Fruit fly (Drosophila melanogaster) whole organism, embryonic: ENCODE results near the gene bark.

Experiments used
- CG10147 ChIP-seq: fragments of 200-800 bp; sonication (Bioruptor generic); optimal IDR thresholded peaks from 2 replicates; lab custom pipeline; 2019; ENCODE audit warnings: missing biosample characterization, mild to moderate bottlenecking, missing genetic modification characterization, moderate library complexity
- CG10209 ChIP-seq: fragments of 200-800 bp; sonication (Bioruptor generic); optimal IDR thresholded peaks from 3 replicates; lab custom pipeline; 2017; ENCODE audit warnings: missing biosample characterization, mild to moderate bottlenecking, missing genetic modification characterization, missing genetic modification reagents
- CG10366 ChIP-seq: fragments of 200-800 bp; sonication (Bioruptor generic); IDR thresholded peaks from 2 replicates; pipeline ENCODE4 v1.3.6; 2022; ENCODE audit warnings: missing biosample characterization, missing genetic modification characterization
- CG11247 ChIP-seq: fragments of 200-800 bp; sonication (Bioruptor generic); IDR thresholded peaks from 2 replicates; pipeline ENCODE4 v1.3.6; 2022; ENCODE audit warnings: missing biosample characterization, missing genetic modification characterization
- CG11695 ChIP-seq: fragments of 200-800 bp; sonication (Bioruptor generic); IDR thresholded peaks from 3 replicates; pipeline ENCODE4 v1.3.6; 2022; ENCODE audit warnings: missing biosample characterization, missing genetic modification characterization
- CG12659 ChIP-seq: fragments of 200-800 bp; sonication (Bioruptor generic); optimal IDR thresholded peaks from 3 replicates; lab custom pipeline; 2017; ENCODE audit warnings: mild to moderate bottlenecking, missing biosample characterization, missing genetic modification reagents, missing genetic modification characterization
- CG13287 ChIP-seq: fragments of 200-800 bp; sonication (Bioruptor generic); IDR thresholded peaks from 2 replicates; pipeline ENCODE4 v1.3.6; 2022; ENCODE audit warnings: missing biosample characterization, missing genetic modification characterization; ENCODE audit not compliant: partially characterized antibody
- CG13296 ChIP-seq: fragments of 200-800 bp; sonication (Bioruptor generic); optimal IDR thresholded peaks from 3 replicates; lab custom pipeline; 2018; ENCODE audit warnings: missing biosample characterization, mild to moderate bottlenecking, missing genetic modification characterization
- CG14965 ChIP-seq: fragments of 200-800 bp; sonication (Bioruptor generic); optimal IDR thresholded peaks from 2 replicates; lab custom pipeline; 2016; ENCODE audit warnings: missing biosample characterization, missing genetic modification characterization, borderline replicate concordance
- CG15514 ChIP-seq: fragments of 200-800 bp; sonication (Bioruptor generic); optimal IDR thresholded peaks from 3 replicates; lab custom pipeline; 2017; ENCODE audit warnings: missing biosample characterization, missing genetic modification characterization, mild to moderate bottlenecking, moderate library complexity, missing genetic modification reagents
- CG1647 ChIP-seq: fragments of 200-800 bp; sonication (Bioruptor generic); optimal IDR thresholded peaks from 3 replicates; lab custom pipeline; 2016; ENCODE audit warnings: missing biosample characterization, missing genetic modification characterization
- CG18764 ChIP-seq: fragments of 200-800 bp; sonication (Bioruptor generic); optimal IDR thresholded peaks from 3 replicates; lab custom pipeline; 2016; ENCODE audit warnings: missing biosample characterization, missing genetic modification characterization
- CG2120 ChIP-seq: fragments of 200-800 bp; sonication (Bioruptor generic); optimal IDR thresholded peaks from 3 replicates; lab custom pipeline; 2016; ENCODE audit warnings: missing biosample characterization, missing genetic modification characterization
- CG2202 ChIP-seq: fragments of 200-800 bp; sonication (Bioruptor generic); optimal IDR thresholded peaks from 2 replicates; lab custom pipeline; 2018; ENCODE audit warnings: missing biosample characterization, mild to moderate bottlenecking, missing genetic modification characterization
- CG30403 ChIP-seq: fragments of 200-800 bp; sonication (Bioruptor generic); optimal IDR thresholded peaks from 3 replicates; lab custom pipeline; 2016; ENCODE audit warnings: missing biosample characterization, missing genetic modification characterization
- CG31224 ChIP-seq: fragments of 200-800 bp; sonication (Bioruptor generic); IDR thresholded peaks from 2 replicates; pipeline ENCODE4 v1.3.6; 2022; ENCODE audit warnings: missing biosample characterization, missing genetic modification characterization
- CG32772 ChIP-seq: fragments of 200-800 bp; sonication (Bioruptor generic); IDR thresholded peaks from 2 replicates; pipeline ENCODE4 v1.3.6; 2022; ENCODE audit warnings: missing biosample characterization, missing genetic modification characterization
- CG34422 ChIP-seq: fragments of 200-800 bp; sonication (Bioruptor generic); IDR thresholded peaks from 3 replicates; pipeline ENCODE4 v1.3.6; 2022; ENCODE audit warnings: missing biosample characterization, missing genetic modification characterization
- CG3838 ChIP-seq: fragments of 200-800 bp; sonication (Bioruptor generic); optimal IDR thresholded peaks from 3 replicates; lab custom pipeline; 2016; ENCODE audit warnings: missing biosample characterization, missing genetic modification characterization
- CG4730 ChIP-seq: fragments of 200-800 bp; sonication (Bioruptor generic); IDR thresholded peaks from 2 replicates; pipeline ENCODE4 v1.3.6; 2022; ENCODE audit warnings: missing biosample characterization, missing genetic modification characterization
- CG6175 ChIP-seq: fragments of 200-800 bp; sonication (Bioruptor generic); IDR thresholded peaks from 3 replicates; pipeline ENCODE4 v1.3.6; 2022; ENCODE audit warnings: missing biosample characterization, missing genetic modification characterization
- CG6854 ChIP-seq: fragments of 200-800 bp; sonication (Bioruptor generic); optimal IDR thresholded peaks from 3 replicates; lab custom pipeline; 2017; ENCODE audit warnings: missing biosample characterization, mild to moderate bottlenecking, missing genetic modification characterization
- CG7372 ChIP-seq: fragments of 200-800 bp; sonication (Bioruptor generic); IDR thresholded peaks from 2 replicates; pipeline ENCODE4 v1.3.6; 2022; ENCODE audit warnings: missing biosample characterization, missing genetic modification characterization
- CG8478 ChIP-seq: fragments of >200 bp; optimal IDR thresholded peaks from 2 replicates; lab custom pipeline; 2018
- CG8924 ChIP-seq: fragments of 200-800 bp; optimal IDR thresholded peaks from 3 replicates; lab custom pipeline; 2019; ENCODE audit warnings: missing biosample characterization, mild to moderate bottlenecking, missing genetic modification characterization, moderate library complexity
- D19A ChIP-seq: fragments of 200-800 bp; optimal IDR thresholded peaks from 3 replicates; lab custom pipeline; 2019; ENCODE audit warnings: missing biosample characterization, mild to moderate bottlenecking, missing genetic modification characterization, moderate library complexity
- D19B ChIP-seq: fragments of 200-800 bp; sonication (Bioruptor generic); optimal IDR thresholded peaks from 2 replicates; lab custom pipeline; 2017; ENCODE audit warnings: missing biosample characterization, mild to moderate bottlenecking, missing genetic modification characterization
- Ets97D ChIP-seq: fragments of 200-800 bp; sonication (Bioruptor generic); optimal IDR thresholded peaks from 3 replicates; lab custom pipeline; 2016; ENCODE audit warnings: missing biosample characterization, missing genetic modification characterization
- HLH3B ChIP-seq: fragments of 200-800 bp; sonication (Bioruptor generic); IDR thresholded peaks from 2 replicates; pipeline ENCODE4 v1.3.6; 2022; ENCODE audit warnings: missing biosample characterization, missing genetic modification characterization
- HLH4C ChIP-seq: fragments of 200-800 bp; sonication (Bioruptor generic); IDR thresholded peaks from 3 replicates; pipeline ENCODE4 v1.3.6; 2022; ENCODE audit warnings: missing biosample characterization, missing genetic modification characterization; ENCODE audit not compliant: partially characterized antibody
- Hand ChIP-seq: fragments of 200-800 bp; sonication (Bioruptor generic); optimal IDR thresholded peaks from 2 replicates; lab custom pipeline; 2017; ENCODE audit warnings: mild to moderate bottlenecking, missing biosample characterization, missing genetic modification reagents, missing genetic modification characterization
- Hr51 ChIP-seq, 2 experiments: fragments of 200-800 bp; sonication (Bioruptor generic); optimal IDR thresholded peaks; 2 replicates in 1 of 2; 3 replicates in 1 of 2; lab custom pipeline; 2016 to 2018; ENCODE audit warnings: missing biosample characterization in 2 of 2, missing genetic modification characterization in 2 of 2, mild to moderate bottlenecking in 1 of 2, moderate library complexity in 1 of 2
- Lpt ChIP-seq: fragments of >200 bp; optimal IDR thresholded peaks from 2 replicates; lab custom pipeline; 2018; ENCODE audit warnings: missing biosample characterization, missing genetic modification characterization
- Rx ChIP-seq: fragments of 200-800 bp; sonication (Bioruptor generic); IDR thresholded peaks from 2 replicates; pipeline ENCODE4 v1.3.6; 2022; ENCODE audit warnings: missing biosample characterization, missing genetic modification characterization
- Scr ChIP-seq: fragments of 200-800 bp; sonication (Bioruptor generic); IDR thresholded peaks from 2 replicates; pipeline ENCODE4 v1.3.6; 2022; ENCODE audit warnings: missing biosample characterization, missing genetic modification characterization; ENCODE audit not compliant: partially characterized antibody
- Ssrp ChIP-seq: fragments of 200-800 bp; sonication (Bioruptor generic); optimal IDR thresholded peaks from 2 replicates; lab custom pipeline; 2018; ENCODE audit warnings: missing biosample characterization, mild to moderate bottlenecking, missing genetic modification characterization, moderate library complexity
- YL-1 ChIP-seq: fragments of 200-800 bp; sonication (Bioruptor generic); optimal IDR thresholded peaks from 3 replicates; lab custom pipeline; 2017; ENCODE audit warnings: missing biosample characterization, mild to moderate bottlenecking, missing genetic modification characterization
- chif ChIP-seq, 2 experiments: fragments of 200-800 bp; sonication (Bioruptor generic); optimal IDR thresholded peaks; 3 replicates each; lab custom pipeline; 2016; ENCODE audit warnings: missing biosample characterization in 2 of 2, missing genetic modification characterization in 2 of 2
- chn ChIP-seq: fragments of 200-800 bp; sonication (Bioruptor generic); optimal IDR thresholded peaks from 2 replicates; lab custom pipeline; 2016; ENCODE audit warnings: missing biosample characterization, missing genetic modification characterization
- ci ChIP-seq: fragments of 200-800 bp; sonication (Bioruptor generic); IDR thresholded peaks from 3 replicates; pipeline ENCODE4 v1.3.6; 2022; ENCODE audit warnings: missing biosample characterization, missing genetic modification characterization
- disco-r ChIP-seq: fragments of 200-800 bp; sonication (Bioruptor generic); optimal IDR thresholded peaks from 2 replicates; lab custom pipeline; 2016; ENCODE audit warnings: missing biosample characterization, missing genetic modification characterization
- fd102C ChIP-seq: fragments of 200-800 bp; sonication (Bioruptor generic); optimal IDR thresholded peaks from 2 replicates; lab custom pipeline; 2018; ENCODE audit warnings: missing biosample characterization, mild to moderate bottlenecking, missing genetic modification characterization, moderate library complexity
- hbn ChIP-seq: fragments of 200-800 bp; sonication (Bioruptor generic); IDR thresholded peaks from 2 replicates; pipeline ENCODE4 v1.3.6; 2022; ENCODE audit warnings: missing biosample characterization, missing genetic modification characterization; ENCODE audit not compliant: partially characterized antibody
- jigr1 ChIP-seq: fragments of 200-800 bp; sonication (Bioruptor generic); IDR thresholded peaks from 3 replicates; pipeline ENCODE4 v1.3.6; 2022; ENCODE audit warnings: missing biosample characterization, missing genetic modification characterization
- kay ChIP-seq: fragments of 200-800 bp; sonication (Bioruptor generic); optimal IDR thresholded peaks from 2 replicates; lab custom pipeline; 2016; ENCODE audit warnings: missing biosample characterization, missing genetic modification characterization
- otp ChIP-seq: fragments of 200-800 bp; sonication (Bioruptor generic); IDR thresholded peaks from 3 replicates; pipeline ENCODE4, ENCODE4 v1.3.6; 2022; ENCODE audit warnings: missing biosample characterization, missing genetic modification characterization
- pfk ChIP-seq: fragments of 200-800 bp; sonication (Bioruptor generic); optimal IDR thresholded peaks from 2 replicates; lab custom pipeline; 2018; ENCODE audit warnings: missing biosample characterization, mild to moderate bottlenecking, missing genetic modification characterization, moderate library complexity
- sim ChIP-seq: fragments of 200-800 bp; sonication (Bioruptor generic); IDR thresholded peaks from 2 replicates; pipeline ENCODE4 v1.3.6; 2022; ENCODE audit warnings: missing biosample characterization, missing genetic modification characterization
- unpg ChIP-seq: fragments of 200-800 bp; sonication (Bioruptor generic); optimal IDR thresholded peaks from 3 replicates; lab custom pipeline; 2018; ENCODE audit warnings: missing biosample characterization, mild to moderate bottlenecking, missing genetic modification characterization, moderate library complexity
- usp ChIP-seq: fragments of >200 bp; optimal IDR thresholded peaks from 2 replicates; lab custom pipeline; 2017; ENCODE audit warnings: missing biosample characterization, missing genetic modification characterization
- vnd ChIP-seq: fragments of 200-800 bp; sonication (Bioruptor generic); IDR thresholded peaks from 3 replicates; pipeline ENCODE4 v1.3.6; 2022; ENCODE audit warnings: missing biosample characterization, missing genetic modification characterization; ENCODE audit not compliant: partially characterized antibody
- vvl ChIP-seq: fragments of 200-800 bp; sonication (Bioruptor generic); IDR thresholded peaks from 2 replicates; pipeline ENCODE4 v1.3.6; 2022; ENCODE audit warnings: missing biosample characterization, missing genetic modification characterization

Gene bark

dm6 chr2L:3844135-3844534 lies 57.2 kb downstream of the bark start:
- TF ChIP-seq Rx (GFP tag; lab: Robert Waterston, UW): no peak
- no peak for TF ChIP-seq fd102C
- TF ChIP-seq CG31224: no peak
- TF ChIP-seq Hr51 (GFP tag; optimal IDR thresholded peaks at IDR 0.05; lab: Kevin White, UChicago): no peak
- TF ChIP-seq pfk (GFP tag; lab: Kevin White, UChicago): no peak
- TF ChIP-seq usp (GFP tag; lab: Kevin White, UChicago): no peak
- no peak for TF ChIP-seq Lpt (GFP tag; lab: Kevin White, UChicago)
- TF ChIP-seq CG13296 (GFP tag; lab: Kevin White, UChicago): no peak
- TF ChIP-seq Scr (GFP tag; lab: Robert Waterston, UW): no peak
- no peak for TF ChIP-seq CG34422 (GFP tag; lab: Robert Waterston, UW)
- no peak for TF ChIP-seq CG13287 (GFP tag; lab: Robert Waterston, UW)
- TF ChIP-seq CG6854 (GFP tag; lab: Kevin White, UChicago): no peak
- TF ChIP-seq CG18764 (GFP tag; lab: Kevin White, UChicago): no peak
- TF ChIP-seq CG15514 (GFP tag; lab: Kevin White, UChicago): no peak
- no peak for TF ChIP-seq CG32772 (GFP tag; lab: Robert Waterston, UW)
- no peak for TF ChIP-seq CG14965 (GFP tag; lab: Kevin White, UChicago)
- TF ChIP-seq ci (GFP tag; lab: Robert Waterston, UW): peak; percentile 53; the same call in 1 of the 3 replicates
- no peak for TF ChIP-seq CG2120 (GFP tag; lab: Kevin White, UChicago)
- TF ChIP-seq CG6175: no peak
- no peak for TF ChIP-seq sim (GFP tag; lab: Robert Waterston, UW)
- no peak for TF ChIP-seq YL-1
- TF ChIP-seq chif (GFP tag; optimal IDR thresholded peaks at IDR 0.05; lab: Kevin White, UChicago): no peak
- no peak for TF ChIP-seq otp (GFP tag; lab: Robert Waterston, UW)
- TF ChIP-seq D19B: no peak
- no peak for TF ChIP-seq D19A (tag; lab: Kevin White, UChicago)
- TF ChIP-seq CG12659: no peak
- no peak for TF ChIP-seq CG7372
- TF ChIP-seq CG8924 (tag; lab: Kevin White, UChicago): no peak
- TF ChIP-seq CG1647: no peak
- TF ChIP-seq CG4730 (GFP tag; lab: Robert Waterston, UW): no peak
- TF ChIP-seq disco-r (GFP tag; lab: Kevin White, UChicago): no peak
- no peak for TF ChIP-seq kay (GFP tag; lab: Kevin White, UChicago)
- peak; percentile 33 for TF ChIP-seq unpg (GFP tag; lab: Kevin White, UChicago)
- no peak for TF ChIP-seq CG11695 (GFP tag; lab: Robert Waterston, UW)
- no peak for TF ChIP-seq CG8478 (lab: Kevin White, UChicago)
- 0 out of 2 replicates have a peak, but pooled peaks have one; percentile 13 for TF ChIP-seq vvl (GFP tag; lab: Robert Waterston, UW)
- peak; percentile 3 for TF ChIP-seq CG30403 (GFP tag; lab: Kevin White, UChicago)
- no peak for TF ChIP-seq Hand
- no peak for TF ChIP-seq CG10209
- no peak for TF ChIP-seq Ets97D
- TF ChIP-seq vnd (GFP tag; lab: Robert Waterston, UW): no peak
- TF ChIP-seq CG2202 (tag; lab: Kevin White, UChicago): no peak
- no peak for TF ChIP-seq jigr1
- TF ChIP-seq HLH4C: no peak
- TF ChIP-seq Ssrp: peak; percentile 2
- TF ChIP-seq hbn (GFP tag; lab: Robert Waterston, UW): no peak
- no peak for TF ChIP-seq CG11247 (GFP tag; lab: Robert Waterston, UW)
- no peak for TF ChIP-seq CG10147 (GFP tag; lab: Kevin White, UChicago)
- TF ChIP-seq HLH3B (GFP tag; lab: Robert Waterston, UW): no peak
- no peak for TF ChIP-seq chn (GFP tag; lab: Kevin White, UChicago)
- TF ChIP-seq CG3838 (GFP tag; lab: Kevin White, UChicago): no peak
- no peak for TF ChIP-seq CG10366
